Fruit fly (Drosophila melanogaster): ENCODE data around the gene bdl.

bdl gene

DNA sequence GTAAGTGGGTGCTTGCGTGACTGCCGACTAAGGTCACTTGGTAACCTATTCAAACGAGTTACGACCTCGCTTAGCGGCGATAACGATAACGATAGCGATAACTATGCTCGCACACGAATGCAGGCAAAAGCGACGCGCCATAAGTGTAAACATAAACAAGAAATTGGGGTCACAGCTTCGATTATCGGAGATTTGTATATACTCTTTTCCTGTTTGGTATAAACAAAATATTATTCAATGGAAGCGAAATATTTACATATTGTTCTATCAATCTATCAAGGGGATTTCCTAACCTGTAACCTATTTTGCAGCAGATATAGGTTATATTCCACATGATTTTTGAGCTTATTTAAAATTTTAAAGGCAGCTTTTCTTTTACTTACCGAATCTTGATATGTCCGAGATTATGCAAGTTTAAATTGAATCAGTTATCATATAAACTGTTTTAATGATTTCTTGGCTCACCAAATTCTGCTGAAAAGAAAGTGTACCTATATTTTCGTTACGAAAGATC is 38.3 kb upstream of the bdl start (continued):
- TF ChIP-seq Atf6 (GFP tag; IDR thresholded peaks at IDR 0.05) (no peak), CG3726 (GFP tag; IDR thresholded peaks at IDR 0.05) (no peak), HLH3B (GFP tag; IDR thresholded peaks at IDR 0.05) (no peak), Nf-YA (GFP tag; IDR thresholded peaks at IDR 0.05) (no peak), H15 (GFP tag; IDR thresholded peaks at IDR 0.05) (no peak), Sry-δ (GFP tag; optimal IDR thresholded peaks at IDR 0.05) (no peak), Camta (GFP tag; optimal IDR thresholded peaks at IDR 0.05) (no peak), chif (GFP tag; optimal IDR thresholded peaks at IDR 0.05) (no peak), MESR4 (GFP tag; optimal IDR thresholded peaks at IDR 0.05) (no peak), CG15514 (GFP tag; optimal IDR thresholded peaks at IDR 0.05) (peak; percentile 1), CG4404 (GFP tag; IDR thresholded peaks at IDR 0.05) (no peak), Vsx1 (GFP tag; optimal IDR thresholded peaks at IDR 0.05) (no peak), CG7745 (tag; optimal IDR thresholded peaks at IDR 0.05) (no peak), Hr78 (GFP tag; optimal IDR thresholded peaks at IDR 0.05) (peak in 1 of 2 experiments; percentile 84), CG17186 (GFP tag; optimal IDR thresholded peaks at IDR 0.05) (no peak), tap (tag; optimal IDR thresholded peaks at IDR 0.05) (no peak), CG9932 (GFP tag; IDR thresholded peaks at IDR 0.05) (no peak), aop (GFP tag; IDR thresholded peaks at IDR 0.05) (no peak), Oli (tag; optimal IDR thresholded peaks at IDR 0.05) (peak; percentile 49), CG12219 (GFP tag; optimal IDR thresholded peaks at IDR 0.05) (no peak), org-1 (GFP tag; optimal IDR thresholded peaks at IDR 0.05) (no peak), ap (GFP tag; IDR thresholded peaks at IDR 0.05) (no peak), crc (GFP tag; optimal IDR thresholded peaks at IDR 0.05) (no peak), CG9876 (GFP tag; optimal IDR thresholded peaks at IDR 0.05) (no peak), mam (GFP tag; optimal IDR thresholded peaks at IDR 0.05) (no peak), E2f2 (GFP tag; IDR thresholded peaks at IDR 0.05) (no peak), Dp (GFP tag; optimal IDR thresholded peaks at IDR 0.05) (no peak), CG6765 (GFP tag; optimal IDR thresholded peaks at IDR 0.05) (no peak), CG30020 (tag; optimal IDR thresholded peaks at IDR 0.05) (no peak), oc (tag; optimal IDR thresholded peaks at IDR 0.05) (no peak), so (GFP tag; IDR thresholded peaks at IDR 0.05) (no peak), CG14050 (GFP tag; IDR thresholded peaks at IDR 0.05) (no peak), wdn (GFP tag; IDR thresholded peaks at IDR 0.05) (no peak), NK7.1 (GFP tag; optimal IDR thresholded peaks at IDR 0.05) (no peak), ham (GFP tag; IDR thresholded peaks at IDR 0.05) (no peak), tin (GFP tag; optimal IDR thresholded peaks at IDR 0.05) (peak; percentile 30), Eip74EF (GFP tag; optimal IDR thresholded peaks at IDR 0.05) (peak in 1 of 2 experiments; percentile 90), sug (tag; optimal IDR thresholded peaks at IDR 0.05) (no peak), CG15696 (tag; optimal IDR thresholded peaks at IDR 0.05) (no peak), Med (GFP tag) (peak; percentile 69), CG11456 (GFP tag; IDR thresholded peaks at IDR 0.05) (no peak), CHES-1-like (GFP tag; optimal IDR thresholded peaks at IDR 0.05) (no peak), her (GFP tag; optimal IDR thresholded peaks at IDR 0.05) (no peak), vfl (GFP tag; optimal IDR thresholded peaks at IDR 0.05) (no peak), Fer3 (tag; optimal IDR thresholded peaks at IDR 0.05) (peak; percentile 8), nom (GFP tag; optimal IDR thresholded peaks at IDR 0.05) (no peak), mirr (GFP tag; optimal IDR thresholded peaks at IDR 0.05) (peak; percentile 11), p53 (GFP tag; optimal IDR thresholded peaks at IDR 0.05) (no peak), abd-A (tag; optimal IDR thresholded peaks at IDR 0.05) (no peak), Optix (GFP tag; IDR thresholded peaks at IDR 0.05) (no peak), CG11560 (tag; IDR thresholded peaks at IDR 0.05) (no peak), CG2120 (GFP tag; optimal IDR thresholded peaks at IDR 0.05) (no peak)

All from whole organism, embryonic.